Worm (Caenorhabditis elegans) whole organism, L4 larva: ENCODE results near the gene Y22D7AR.6.

Experiments used
- D1046.2 ChIP-seq: fragments of 200-800 bp; sonication (Bioruptor generic); IDR thresholded peaks from 2 replicates; pipeline ENCODE4 v1.3.6; 2022; ENCODE audit warnings: missing genetic modification characterization, missing compliant biosample characterization
- F26F4.8 ChIP-seq: fragments of 200-800 bp; sonication (Bioruptor generic); conservative IDR thresholded peaks from 2 replicates; pipeline ENCODE4 v1.3.6; 2022; ENCODE audit warnings: missing genetic modification characterization, missing compliant biosample characterization
- F37D6.2 ChIP-seq: sonication (generic microtip); optimal IDR thresholded peaks from 2 replicates; lab custom pipeline; 2016; ENCODE audit warnings: mild to moderate bottlenecking, missing genetic modification characterization, missing compliant biosample characterization
- F44E2.7 ChIP-seq: fragments of 200-800 bp; sonication (Bioruptor generic); IDR thresholded peaks from 2 replicates; pipeline ENCODE4 v2.1.2; 2022; ENCODE audit warnings: missing genetic modification characterization, missing compliant biosample characterization
- F49E8.2 ChIP-seq: sonication (generic microtip); optimal IDR thresholded peaks from 2 replicates; lab custom pipeline; 2016; ENCODE audit warnings: missing compliant biosample characterization, mild to moderate bottlenecking, missing genetic modification characterization, borderline replicate concordance
- T26A8.4 ChIP-seq: fragments of 200-800 bp; sonication (Bioruptor generic); IDR thresholded peaks from 2 replicates; pipeline ENCODE4 v1.3.6; 2022; ENCODE audit warnings: missing genetic modification characterization, missing compliant biosample characterization
- Y48G9A.11 ChIP-seq: fragments of 200-800 bp; sonication (Bioruptor generic); IDR thresholded peaks from 2 replicates; pipeline ENCODE4 v1.3.6; 2022; ENCODE audit warnings: missing genetic modification reagents, missing genetic modification characterization, missing compliant biosample characterization
- aha-1 ChIP-seq: fragments of 150-350 bp; peaks from one replicate; lab custom pipeline; 2014; ENCODE audit warnings: missing biosample characterization, missing genetic modification characterization
- arid-1 ChIP-seq: fragments of 200-800 bp; sonication (Bioruptor generic); conservative IDR thresholded peaks from 2 replicates; pipeline ENCODE4 v1.3.6; 2022; ENCODE audit warnings: missing genetic modification reagents, missing genetic modification characterization, missing compliant biosample characterization
- ceh-44 ChIP-seq: fragments of 200-800 bp; sonication (Bioruptor generic); IDR thresholded peaks from 2 replicates; pipeline ENCODE4 v1.3.6; 2022; ENCODE audit warnings: missing genetic modification reagents, missing genetic modification characterization, missing compliant biosample characterization
- daf-16 ChIP-seq, 3 experiments: sonication (generic microtip); optimal IDR thresholded peaks; 2 replicates each; lab custom pipeline; 2016 to 2017; ENCODE audit warnings: missing genetic modification characterization in 3 of 3, missing genetic modification reagents in 3 of 3, mild to moderate bottlenecking in 2 of 3, missing compliant biosample characterization in 2 of 3, missing biosample characterization in 1 of 3, moderate library complexity in 1 of 3
- daf-19 ChIP-seq: fragments of 200-800 bp; sonication (Bioruptor generic); conservative IDR thresholded peaks from 2 replicates; pipeline ENCODE4 v1.3.6; 2022; ENCODE audit warnings: missing genetic modification characterization, missing compliant biosample characterization
- dmd-6 ChIP-seq: fragments of 200-800 bp; sonication (Bioruptor generic); IDR thresholded peaks from 2 replicates; pipeline ENCODE4 v1.3.6; 2022; ENCODE audit warnings: missing genetic modification reagents, missing genetic modification characterization, missing compliant biosample characterization
- dmd-8 ChIP-seq: fragments of 200-800 bp; sonication (Bioruptor generic); IDR thresholded peaks from 2 replicates; pipeline ENCODE4 v1.3.6; 2022; ENCODE audit warnings: missing genetic modification characterization, missing compliant biosample characterization
- dve-1 ChIP-seq: sonication (generic microtip); optimal IDR thresholded peaks from 2 replicates; lab custom pipeline; 2017; ENCODE audit warnings: antibody characterized with exemption, mild to moderate bottlenecking, missing genetic modification characterization, missing compliant biosample characterization; ENCODE audit not compliant: insufficient read depth
- egl-43 ChIP-seq: fragments of 200-800 bp; sonication (Bioruptor generic); IDR thresholded peaks from 2 replicates; pipeline ENCODE4 v1.3.6; 2022; ENCODE audit warnings: missing genetic modification reagents, missing genetic modification characterization, missing compliant biosample characterization
- hlh-30 ChIP-seq: sonication (generic microtip); optimal IDR thresholded peaks from 2 replicates; lab custom pipeline; 2017; ENCODE audit warnings: antibody characterized with exemption, mild to moderate bottlenecking, missing genetic modification characterization, missing compliant biosample characterization; ENCODE audit not compliant: insufficient read depth
- lim-7 ChIP-seq: fragments of 200-800 bp; sonication (Bioruptor generic); IDR thresholded peaks from 2 replicates; pipeline ENCODE4 v1.3.6; 2022; ENCODE audit warnings: missing genetic modification characterization, missing compliant biosample characterization
- lin-29 ChIP-seq: fragments of 200-800 bp; sonication (Bioruptor generic); IDR thresholded peaks from 2 replicates; pipeline ENCODE4 v1.3.6; 2022; ENCODE audit warnings: missing genetic modification reagents, missing genetic modification characterization, missing compliant biosample characterization
- lin-38 ChIP-seq: fragments of 200-800 bp; sonication (Bioruptor generic); IDR thresholded peaks from 2 replicates; pipeline ENCODE4 v1.3.6; 2022; ENCODE audit warnings: missing genetic modification reagents, missing genetic modification characterization, missing compliant biosample characterization
- lin-39 ChIP-seq: fragments of 150-350 bp; optimal IDR thresholded peaks from 2 replicates; lab custom pipeline; 2014; ENCODE audit warnings: missing biosample characterization, missing genetic modification reagents, missing genetic modification characterization
- lsy-2 ChIP-seq, 2 experiments: fragments of 150-350 bp in 1 of 2; sonication (generic microtip) in 1 of 2; optimal IDR thresholded peaks; 2 replicates each; lab custom pipeline; 2014 to 2017; ENCODE audit warnings: missing biosample characterization in 2 of 2, missing genetic modification characterization in 2 of 2
- madf-5 ChIP-seq, 2 experiments: fragments of 200-800 bp; sonication (Bioruptor generic); IDR thresholded peaks; 2 replicates each; pipeline ENCODE4 v1.3.6; 2022; ENCODE audit warnings: missing compliant biosample characterization in 2 of 2, missing genetic modification characterization in 2 of 2
- nhr-237 ChIP-seq: sonication (generic microtip); optimal IDR thresholded peaks from 2 replicates; lab custom pipeline; 2017; ENCODE audit warnings: missing biosample characterization, missing genetic modification characterization
- nhr-41 ChIP-seq: fragments of 200-800 bp; sonication (Bioruptor generic); IDR thresholded peaks from 2 replicates; pipeline ENCODE4 v1.3.6; 2022; ENCODE audit warnings: missing genetic modification reagents, missing genetic modification characterization, missing compliant biosample characterization
- nhr-6 ChIP-seq: fragments of 150-350 bp; optimal IDR thresholded peaks from 2 replicates; lab custom pipeline; 2014; ENCODE audit warnings: missing biosample characterization, missing genetic modification characterization
- set-16 ChIP-seq: fragments of 200-800 bp; sonication (Bioruptor generic); IDR thresholded peaks from 2 replicates; pipeline ENCODE4 v1.3.6; 2022; ENCODE audit warnings: missing genetic modification reagents, missing genetic modification characterization, missing compliant biosample characterization
- skn-1 ChIP-seq: fragments of 150-350 bp; optimal IDR thresholded peaks from 2 replicates; lab custom pipeline; 2014; ENCODE audit warnings: missing biosample characterization, missing genetic modification characterization
- snpc-1.2 ChIP-seq: fragments of 200-800 bp; sonication (Bioruptor generic); IDR thresholded peaks from 2 replicates; pipeline ENCODE4 v1.3.6; 2022; ENCODE audit warnings: missing genetic modification reagents, missing genetic modification characterization, missing compliant biosample characterization
- tra-1 ChIP-seq: fragments of 200-800 bp; sonication (Bioruptor generic); IDR thresholded peaks from 2 replicates; pipeline ENCODE4 v1.3.6; 2022; ENCODE audit warnings: missing genetic modification reagents, missing genetic modification characterization, missing compliant biosample characterization
- unc-62 ChIP-seq, 3 experiments: fragments of 150-350 bp in 1 of 3; sonication (generic microtip); optimal IDR thresholded peaks in 2 of 3; peaks in 1 of 3; 1 replicate in 1 of 3; 2 replicates in 2 of 3; lab custom pipeline; 2014 to 2017; ENCODE audit warnings: missing biosample characterization in 3 of 3, missing genetic modification characterization in 3 of 3, missing genetic modification reagents in 3 of 3, missing genotype in 1 of 3
- zfp-2 ChIP-seq: sonication (generic microtip); optimal IDR thresholded peaks from 2 replicates; lab custom pipeline; 2016; ENCODE audit warnings: mild to moderate bottlenecking, missing genetic modification characterization, missing compliant biosample characterization
- zfp-3 ChIP-seq: fragments of 200-800 bp; sonication (Bioruptor generic); conservative IDR thresholded peaks from 2 replicates; pipeline ENCODE4 v1.3.6; 2022; ENCODE audit warnings: missing genetic modification reagents, missing genetic modification characterization, missing compliant biosample characterization

The Y22D7AR.6 gene

ce11 chrIII:1676588-1676987 lies at the start of gene Y22D7AR.6:
Gene Y22D7AR.6, minus strand, starts transcription at chrIII:1676721.
- TF ChIP-seq zfp-2 (tag; lab: Kevin White, UChicago) = no peak
- TF ChIP-seq nhr-6 (tag; lab: Kevin White, UChicago) = peak; percentile 1
- no peak for TF ChIP-seq zfp-3 (GFP tag; lab: Robert Waterston, UW)
- peak; percentile 43 for TF ChIP-seq dve-1 (tag; lab: Kevin White, UChicago)
- TF ChIP-seq dmd-6 = no peak
- TF ChIP-seq hlh-30 (tag; lab: Kevin White, UChicago) = peak; percentile 34
- TF ChIP-seq lsy-2 (tag; optimal IDR thresholded peaks at IDR 0.05; lab: Kevin White, UChicago) = no peak
- no peak for TF ChIP-seq daf-16 (GFP tag; optimal IDR thresholded peaks at IDR 0.05; lab: Kevin White, UChicago)
- peak; percentile 83 for TF ChIP-seq daf-16 (tag; optimal IDR thresholded peaks at IDR 0.05; lab: Kevin White, UChicago)
- no peak for TF ChIP-seq F49E8.2 (tag; lab: Kevin White, UChicago)
- TF ChIP-seq tra-1 (GFP tag; lab: Robert Waterston, UW) = no peak

- TF ChIP-seq lin-39 (tag; lab: Kevin White, UChicago) = no peak
- no peak for TF ChIP-seq F37D6.2
- TF ChIP-seq nhr-237 (tag; lab: Kevin White, UChicago) = no peak
- TF ChIP-seq daf-19 = no peak
These were observed 42.3 kb upstream of the Y22D7AR.6 start for ce11 chrIII:1718800-1719199.

ce11 chrIII:1717772-1718171 lies 41.3 kb upstream of the Y22D7AR.6 start:
- TF ChIP-seq skn-1 (tag; lab: Kevin White, UChicago) = no peak
- TF ChIP-seq unc-62 (GFP tag; optimal IDR thresholded peaks at IDR 0.05 in 1 of 2; lab: Kevin White, UChicago) = peak in 1 of 2 experiments; percentile 95
- no peak for TF ChIP-seq unc-62 (tag; optimal IDR thresholded peaks at IDR 0.05; lab: Kevin White, UChicago)

ce11 chrIII:1713991-1714611 lies 37.6 kb upstream of the Y22D7AR.6 start:
- TF ChIP-seq unc-62 (GFP tag; optimal IDR thresholded peaks at IDR 0.05 in 1 of 2; lab: Kevin White, UChicago) (peak in 1 of 2 experiments; percentile 65), unc-62 (tag; optimal IDR thresholded peaks at IDR 0.05; lab: Kevin White, UChicago) (no peak), aha-1 (tag; lab: Kevin White, UChicago) (no peak)
- TF ChIP-seq, all 104 proteins: peak for 1

- TF ChIP-seq T26A8.4 (0 out of 2 replicates have a peak, but pooled peaks have one; percentile 22), F26F4.8 (0 out of 2 replicates have a peak, but pooled peaks have one; percentile 61), lim-7 (peak; percentile 58; the same call in 1 of the 2 replicates), set-16 (GFP tag; lab: Robert Waterston, UW) (peak; percentile 44; the same call in 1 of the 2 replicates), arid-1 (GFP tag; lab: Robert Waterston, UW) (peak; percentile 16), Y48G9A.11 (GFP tag; lab: Robert Waterston, UW) (peak; percentile 53; the same call in 1 of the 2 replicates), F44E2.7 (GFP tag; lab: Robert Waterston, UW) (0 out of 2 replicates have a peak, but pooled peaks have one; percentile 26), lin-38 (GFP tag; lab: Robert Waterston, UW) (peak; percentile 67), dmd-8 (GFP tag; lab: Robert Waterston, UW) (peak; percentile 76; the same call in 1 of the 2 replicates), egl-43 (GFP tag; lab: Robert Waterston, UW) (peak; percentile 83), nhr-41 (GFP tag; lab: Robert Waterston, UW) (peak; percentile 40; the same call in 1 of the 2 replicates), madf-5 (GFP tag; IDR thresholded peaks at IDR 0.05; lab: Robert Waterston, UW) (peak in 1 of 2 experiments; percentile 72; a peak in 1 of 4 replicates), lin-29 (GFP tag; lab: Robert Waterston, UW) (peak; percentile 40; the same call in 1 of the 2 replicates), D1046.2 (GFP tag; lab: Robert Waterston, UW) (0 out of 2 replicates have a peak, but pooled peaks have one; percentile 66), dmd-6 (peak; percentile 8; the same call in 1 of the 2 replicates), ceh-44 (GFP tag; lab: Robert Waterston, UW) (0 out of 2 replicates have a peak, but pooled peaks have one; percentile 51), snpc-1.2 (GFP tag; lab: Robert Waterston, UW) (peak; percentile 66; the same call in 1 of the 2 replicates)
These were observed 30.7 kb upstream of the Y22D7AR.6 start for ce11 chrIII:1707218-1707617.
